Worm (Caenorhabditis elegans) whole organism, L1 larva: ENCODE measurements around the gene F11C1.9.

Experiments used
- F16B12.6 ChIP-seq: fragments of 150-350 bp; optimal IDR thresholded peaks from 2 replicates; lab custom pipeline; 2014; ENCODE audit warnings: missing biosample characterization, missing genetic modification characterization
- Y116A8C.19 ChIP-seq: sonication (generic microtip); optimal IDR thresholded peaks from 2 replicates; lab custom pipeline; 2016; ENCODE audit warnings: missing compliant biosample characterization, missing genetic modification characterization, borderline replicate concordance
- alr-1 ChIP-seq: fragments of 200-800 bp; sonication (Bioruptor generic); optimal IDR thresholded peaks from 2 replicates; lab custom pipeline; 2018; ENCODE audit warnings: borderline replicate concordance, mild to moderate bottlenecking, missing genetic modification characterization, missing compliant biosample characterization
- ama-1 ChIP-seq: fragments of 150-350 bp; optimal IDR thresholded peaks from 2 replicates; lab custom pipeline; 2014
- blmp-1 ChIP-seq: fragments of 150-350 bp; optimal IDR thresholded peaks from 2 replicates; lab custom pipeline; 2014; ENCODE audit warnings: missing biosample characterization, missing genetic modification characterization
- ceh-63 ChIP-seq: fragments of 200-800 bp; sonication (Bioruptor generic); optimal IDR thresholded peaks from 2 replicates; lab custom pipeline; 2018; ENCODE audit warnings: mild to moderate bottlenecking, missing genetic modification characterization, missing compliant biosample characterization
- ceh-8 ChIP-seq: fragments of 200-800 bp; sonication (Bioruptor generic); optimal IDR thresholded peaks from 2 replicates; lab custom pipeline; 2018; ENCODE audit warnings: mild to moderate bottlenecking, missing genetic modification characterization, moderate library complexity, missing compliant biosample characterization
- ceh-82 ChIP-seq, 3 experiments: fragments of 150-350 bp in 1 of 3; sonication (generic microtip) in 2 of 3; optimal IDR thresholded peaks; 2 replicates each; lab custom pipeline; 2014 to 2017; ENCODE audit warnings: missing biosample characterization in 3 of 3, missing genetic modification characterization in 3 of 3
- ceh-90 ChIP-seq: sonication (generic microtip); optimal IDR thresholded peaks from 2 replicates; lab custom pipeline; 2016; ENCODE audit warnings: missing genetic modification characterization, missing compliant biosample characterization
- ces-1 ChIP-seq: fragments of 150-350 bp; optimal IDR thresholded peaks from 2 replicates; lab custom pipeline; 2014; ENCODE audit warnings: missing biosample characterization, missing genetic modification reagents, missing genetic modification characterization
- dpl-1 ChIP-seq, 3 experiments: fragments of 150-350 bp in 2 of 3; sonication (generic microtip) in 1 of 3; optimal IDR thresholded peaks; 2 replicates each; lab custom pipeline; 2014 to 2017; ENCODE audit warnings: missing biosample characterization in 3 of 3, missing genetic modification characterization in 3 of 3, missing genetic modification reagents in 3 of 3
- efl-1 ChIP-seq, 4 experiments: fragments of 150-350 bp; optimal IDR thresholded peaks in 3 of 4; peaks in 1 of 4; 1 replicate in 1 of 4; 2 replicates in 3 of 4; lab custom pipeline; 2014; ENCODE audit warnings: missing biosample characterization in 2 of 4, missing genetic modification characterization in 2 of 4, missing genetic modification reagents in 2 of 4
- efl-3 ChIP-seq: fragments of 200-800 bp; sonication (Bioruptor generic); optimal IDR thresholded peaks from 2 replicates; lab custom pipeline; 2018; ENCODE audit warnings: mild to moderate bottlenecking, missing genetic modification characterization, missing compliant biosample characterization
- elt-3 ChIP-seq, 6 experiments: fragments of 150-350 bp in 1 of 6; sonication (generic microtip); optimal IDR thresholded peaks; 2 replicates each; lab custom pipeline; 2017 to 2018; ENCODE audit warnings: missing biosample characterization in 6 of 6, missing genetic modification characterization in 6 of 6, inconsistent platforms in 1 of 6
- fkh-8 ChIP-seq: sonication (generic microtip); optimal IDR thresholded peaks from 2 replicates; lab custom pipeline; 2016; ENCODE audit warnings: mild to moderate bottlenecking, missing genetic modification characterization, missing compliant biosample characterization
- grh-1 ChIP-seq: fragments of 200-800 bp; sonication (Bioruptor generic); IDR thresholded peaks from 2 replicates; pipeline ENCODE4 v1.3.6; 2022; ENCODE audit warnings: missing genetic modification reagents, missing genetic modification characterization, missing compliant biosample characterization
- hlh-17 ChIP-seq: fragments of 200-800 bp; sonication (Bioruptor generic); optimal IDR thresholded peaks from 2 replicates; lab custom pipeline; 2018; ENCODE audit warnings: missing genetic modification characterization, mild to moderate bottlenecking, missing compliant biosample characterization, moderate library complexity, borderline replicate concordance
- hpl-2 ChIP-seq: fragments of 150-350 bp; optimal IDR thresholded peaks from 2 replicates; lab custom pipeline; 2014; ENCODE audit warnings: missing biosample characterization, missing genetic modification reagents, missing genetic modification characterization
- irx-1 ChIP-seq: sonication (generic microtip); optimal IDR thresholded peaks from 2 replicates; lab custom pipeline; 2016; ENCODE audit warnings: missing genetic modification characterization, missing compliant biosample characterization
- isw-1 ChIP-seq: fragments of 200-800 bp; sonication (Bioruptor generic); IDR thresholded peaks from 2 replicates; pipeline ENCODE4 v1.3.6; 2022; ENCODE audit warnings: missing genetic modification characterization, missing compliant biosample characterization
- lin-13 ChIP-seq: fragments of 150-350 bp; optimal IDR thresholded peaks from 2 replicates; lab custom pipeline; 2014; ENCODE audit warnings: missing biosample characterization, missing genetic modification reagents, missing genetic modification characterization
- lin-14 ChIP-seq: fragments of 200-800 bp; sonication (Bioruptor generic); optimal IDR thresholded peaks from 2 replicates; lab custom pipeline; 2018; ENCODE audit warnings: mild to moderate bottlenecking, missing genetic modification characterization, moderate library complexity, missing compliant biosample characterization
- lin-35 ChIP-seq, 2 experiments: fragments of 150-350 bp; optimal IDR thresholded peaks; 2 replicates each; lab custom pipeline; 2014; ENCODE audit warnings: missing biosample characterization in 2 of 2, missing genetic modification characterization in 2 of 2, missing genetic modification reagents in 2 of 2
- lir-3 ChIP-seq: sonication (generic microtip); optimal IDR thresholded peaks from 2 replicates; lab custom pipeline; 2016; ENCODE audit warnings: mild to moderate bottlenecking, missing genetic modification characterization, moderate library complexity, missing compliant biosample characterization; ENCODE audit not compliant: poor library complexity
- lsy-2 ChIP-seq, 2 experiments: fragments of 150-350 bp; optimal IDR thresholded peaks; 2 replicates each; lab custom pipeline; 2014; ENCODE audit warnings: missing biosample characterization in 2 of 2, missing genetic modification characterization in 2 of 2
- mab-9 ChIP-seq: fragments of 200-800 bp; sonication (Bioruptor generic); IDR thresholded peaks from 2 replicates; pipeline ENCODE4 v1.3.6; 2022; ENCODE audit warnings: missing genetic modification reagents, missing genetic modification characterization, missing compliant biosample characterization
- mep-1 ChIP-seq: fragments of 150-350 bp; optimal IDR thresholded peaks from 2 replicates; lab custom pipeline; 2014; ENCODE audit warnings: missing biosample characterization, missing genetic modification characterization
- nhr-11 ChIP-seq: fragments of 150-350 bp; optimal IDR thresholded peaks from 2 replicates; lab custom pipeline; 2014; ENCODE audit warnings: missing biosample characterization, missing genetic modification characterization
- nhr-12 ChIP-seq: sonication (generic microtip); optimal IDR thresholded peaks from 2 replicates; lab custom pipeline; 2017; ENCODE audit warnings: missing biosample characterization, missing genetic modification characterization
- nhr-19 ChIP-seq: fragments of 200-800 bp; sonication (Bioruptor generic); conservative IDR thresholded peaks from 2 replicates; pipeline ENCODE4 v1.3.6; 2022; ENCODE audit warnings: missing genetic modification characterization, missing compliant biosample characterization
- nhr-20 ChIP-seq: sonication (generic microtip); optimal IDR thresholded peaks from 2 replicates; lab custom pipeline; 2016; ENCODE audit warnings: mild to moderate bottlenecking, missing genetic modification characterization, missing compliant biosample characterization
- nhr-237 ChIP-seq: fragments of 150-350 bp; optimal IDR thresholded peaks from 2 replicates; lab custom pipeline; 2014; ENCODE audit warnings: missing biosample characterization, missing genetic modification characterization
- nhr-28 ChIP-seq: fragments of 150-350 bp; optimal IDR thresholded peaks from 2 replicates; lab custom pipeline; 2014; ENCODE audit warnings: missing biosample characterization, missing genetic modification characterization
- nhr-71 ChIP-seq: sonication (generic microtip); optimal IDR thresholded peaks from 2 replicates; lab custom pipeline; 2016; ENCODE audit warnings: mild to moderate bottlenecking, missing genetic modification characterization, moderate library complexity, missing compliant biosample characterization
- nhr-76 ChIP-seq: sonication (generic microtip); optimal IDR thresholded peaks from 2 replicates; lab custom pipeline; 2017; ENCODE audit warnings: missing biosample characterization, missing genetic modification characterization
- nhr-84 ChIP-seq: sonication (generic microtip); optimal IDR thresholded peaks from 2 replicates; lab custom pipeline; 2017; ENCODE audit warnings: missing biosample characterization, missing genetic modification characterization
- nhr-85 ChIP-seq: sonication (generic microtip); peaks from one replicate; lab custom pipeline; 2016; ENCODE audit warnings: missing genetic modification characterization, inconsistent platforms, missing compliant biosample characterization
- nhr-90 ChIP-seq: sonication (generic microtip); optimal IDR thresholded peaks from 2 replicates; lab custom pipeline; 2016; ENCODE audit warnings: mild to moderate bottlenecking, missing genetic modification characterization, missing compliant biosample characterization; ENCODE audit not compliant: poor library complexity
- pax-3 ChIP-seq: fragments of 200-800 bp; sonication (Bioruptor generic); optimal IDR thresholded peaks from 2 replicates; lab custom pipeline; 2018; ENCODE audit warnings: mild to moderate bottlenecking, missing genetic modification characterization, moderate library complexity, missing compliant biosample characterization
- rnt-1 ChIP-seq: sonication (generic microtip); optimal IDR thresholded peaks from 2 replicates; lab custom pipeline; 2016; ENCODE audit warnings: mild to moderate bottlenecking, missing genetic modification characterization, moderate library complexity, missing compliant biosample characterization
- snu-23 ChIP-seq: sonication (generic microtip); optimal IDR thresholded peaks from 2 replicates; lab custom pipeline; 2016; ENCODE audit warnings: missing genetic modification characterization, missing compliant biosample characterization
- sptf-1 ChIP-seq: fragments of 150-350 bp; optimal IDR thresholded peaks from 2 replicates; lab custom pipeline; 2014; ENCODE audit warnings: missing biosample characterization, missing genetic modification characterization
- tbx-2 ChIP-seq: sonication (generic microtip); optimal IDR thresholded peaks from 2 replicates; lab custom pipeline; 2016; ENCODE audit warnings: missing genetic modification characterization, missing compliant biosample characterization
- unc-86 ChIP-seq: sonication (generic microtip); optimal IDR thresholded peaks from 2 replicates; lab custom pipeline; 2016; ENCODE audit warnings: missing genetic modification characterization, missing compliant biosample characterization
- unc-98 ChIP-seq: fragments of 200-800 bp; sonication (Bioruptor generic); IDR thresholded peaks from 2 replicates; pipeline ENCODE4 v1.3.6; 2022; ENCODE audit warnings: missing genetic modification characterization, missing compliant biosample characterization
- ztf-11 ChIP-seq, 2 experiments: sonication (generic microtip); optimal IDR thresholded peaks; 2 replicates each; lab custom pipeline; 2016 to 2017; ENCODE audit warnings: missing genetic modification characterization in 2 of 2, missing biosample characterization in 1 of 2, missing compliant biosample characterization in 1 of 2

Gene F11C1.9

DNA sequence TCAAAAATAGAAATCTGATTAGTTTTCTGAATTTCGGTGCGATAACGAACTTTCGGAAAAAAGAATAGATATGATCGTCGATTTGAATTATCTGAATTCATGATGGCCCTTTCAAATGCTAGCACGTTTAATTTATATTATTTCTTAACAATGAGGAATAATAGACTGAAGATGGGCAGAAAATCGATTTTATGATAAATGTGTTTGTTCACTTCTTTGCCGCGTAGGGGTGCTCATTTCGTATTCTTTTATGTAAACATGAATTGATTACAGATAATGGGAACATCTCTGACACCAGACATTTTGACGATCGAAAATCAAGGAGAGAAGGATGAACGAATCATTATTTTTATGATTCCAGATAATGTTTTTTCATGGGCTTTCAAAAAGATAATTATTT, at the start of gene F11C1.9:
Gene F11C1.9, minus strand, starts transcription at position 101 of the 400 bp plus-strand sequence.
- TF ChIP-seq ceh-82 (tag; optimal IDR thresholded peaks at IDR 0.05; lab: Kevin White, UChicago) (no peak), efl-1 (optimal IDR thresholded peaks at IDR 0.05; lab: Kevin White, UChicago) (no peak), efl-1 (GFP tag; optimal IDR thresholded peaks at IDR 0.05 in 1 of 2; lab: Kevin White, UChicago) (no peak), ceh-90 (tag; lab: Kevin White, UChicago) (no peak), ceh-8 (GFP tag; lab: Kevin White, UChicago) (no peak), ama-1 (lab: Kevin White, UChicago) (no peak), irx-1 (no peak), snu-23 (GFP tag; lab: Kevin White, UChicago) (no peak), fkh-8 (tag; lab: Kevin White, UChicago) (no peak), ceh-63 (GFP tag; lab: Kevin White, UChicago) (no peak), ces-1 (GFP tag; lab: Kevin White, UChicago) (no peak)

DNA sequence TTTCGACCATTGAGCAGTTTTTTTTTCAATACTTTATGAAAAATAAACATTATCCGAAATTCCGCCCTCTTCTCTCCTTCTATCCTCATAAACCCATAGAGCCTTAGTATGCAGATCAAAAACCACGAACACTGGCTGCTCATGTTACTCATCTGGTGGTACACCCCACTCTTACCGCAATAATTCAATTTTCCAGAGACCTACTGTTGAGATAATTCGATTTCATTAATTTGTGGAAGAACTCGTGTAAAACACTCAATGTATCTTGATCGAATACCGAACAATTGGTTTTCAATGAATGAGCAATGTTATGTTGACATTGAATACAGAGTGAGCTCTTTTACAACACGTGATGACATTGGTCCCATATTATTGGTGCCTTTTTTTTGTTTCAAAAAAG, 44.1 kb upstream of the F11C1.9 start:
- TF ChIP-seq lin-14 = peak; percentile 3
- TF ChIP-seq efl-3 (GFP tag; lab: Kevin White, UChicago) = no peak
- no peak for TF ChIP-seq unc-98 (GFP tag; lab: Robert Waterston, UW)

- TF ChIP-seq rnt-1 (tag; lab: Kevin White, UChicago) (no peak), F16B12.6 (tag; lab: Kevin White, UChicago) (no peak), lin-14 (peak; percentile 14), nhr-28 (tag; lab: Kevin White, UChicago) (no peak), ztf-11 (tag; optimal IDR thresholded peaks at IDR 0.05; lab: Kevin White, UChicago) (no peak), nhr-76 (tag; lab: Kevin White, UChicago) (no peak), ceh-90 (tag; lab: Kevin White, UChicago) (no peak), nhr-85 (tag; lab: Kevin White, UChicago) (peak; percentile 72), unc-86 (tag; lab: Kevin White, UChicago) (no peak), nhr-12 (tag; lab: Kevin White, UChicago) (no peak), nhr-71 (tag; lab: Kevin White, UChicago) (no peak), blmp-1 (tag; lab: Kevin White, UChicago) (peak; percentile 37), dpl-1 (GFP tag; optimal IDR thresholded peaks at IDR 0.05; lab: Kevin White, UChicago) (no peak), nhr-84 (tag; lab: Kevin White, UChicago) (no peak), sptf-1 (tag; lab: Kevin White, UChicago) (no peak), lir-3 (tag; lab: Kevin White, UChicago) (no peak), tbx-2 (tag; lab: Kevin White, UChicago) (no peak), nhr-237 (tag; lab: Kevin White, UChicago) (no peak), mab-9 (GFP tag; lab: Robert Waterston, UW) (no peak), mep-1 (tag; lab: Kevin White, UChicago) (peak; percentile 12), hpl-2 (GFP tag; lab: Kevin White, UChicago) (no peak)
Measured at ce11 chrX:13016290-13016689, 38.9 kb upstream of the F11C1.9 start.

DNA sequence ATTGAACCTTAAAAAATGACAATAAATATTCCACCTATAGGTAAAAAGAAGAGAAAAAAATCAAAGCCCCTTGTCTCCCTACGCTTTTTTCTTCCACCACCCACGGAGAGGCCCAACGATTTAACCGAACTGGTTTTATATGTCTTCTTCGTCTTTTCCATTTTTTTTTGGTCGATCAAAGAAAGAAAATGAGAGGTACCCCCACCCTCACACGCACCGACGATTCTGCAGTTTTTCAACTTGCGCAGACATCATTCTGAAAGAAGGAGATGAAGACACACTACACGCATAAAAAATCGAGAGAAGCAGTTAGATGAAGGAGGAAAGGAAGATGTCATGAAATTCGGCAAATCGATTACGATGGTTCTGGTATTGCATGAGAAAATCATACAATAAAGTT, 37.0 kb upstream of the F11C1.9 start:
- 0 out of 2 replicates have a peak, but pooled peaks have one; percentile 11 for TF ChIP-seq nhr-19
- TF ChIP-seq blmp-1 (tag; lab: Kevin White, UChicago) = peak; percentile 75
- TF ChIP-seq nhr-90 (tag; lab: Kevin White, UChicago) = peak; percentile 25
- TF ChIP-seq elt-3 (tag; optimal IDR thresholded peaks at IDR 0.05; lab: Kevin White, UChicago) = peak in 2 of 6 experiments; percentile 8 to 67
- peak; percentile 41 for TF ChIP-seq mep-1 (tag; lab: Kevin White, UChicago)
- TF ChIP-seq snu-23 (GFP tag; lab: Kevin White, UChicago) = peak; percentile 57
- no peak for TF ChIP-seq pax-3 (tag; lab: Kevin White, UChicago)
- peak in 1 of 2 experiments; percentile 20 for TF ChIP-seq lin-35 (GFP tag; optimal IDR thresholded peaks at IDR 0.05; lab: Kevin White, UChicago)
- peak; percentile 25 for TF ChIP-seq nhr-71 (tag; lab: Kevin White, UChicago)
- no peak for TF ChIP-seq hlh-17 (GFP tag; lab: Kevin White, UChicago)
- peak in 1 of 2 experiments; percentile 21 for TF ChIP-seq lsy-2 (tag; optimal IDR thresholded peaks at IDR 0.05; lab: Kevin White, UChicago)
- TF ChIP-seq alr-1 (tag; lab: Kevin White, UChicago) = no peak
- peak; percentile 86 for TF ChIP-seq nhr-85 (tag; lab: Kevin White, UChicago)
- no peak for TF ChIP-seq lin-13
- peak; percentile 58 for TF ChIP-seq grh-1 (GFP tag; lab: Robert Waterston, UW)
- TF ChIP-seq lin-14 = peak; percentile 63
- TF ChIP-seq Y116A8C.19 (tag; lab: Kevin White, UChicago) = no peak
- TF ChIP-seq nhr-11 (tag; lab: Kevin White, UChicago) = no peak
- TF ChIP-seq isw-1 (GFP tag; lab: Robert Waterston, UW) = no peak
- TF ChIP-seq nhr-20 (tag; lab: Kevin White, UChicago) = peak; percentile 49
